Worm (Caenorhabditis elegans): Measurements from ENCODE around the gene srh-166.
A peak's percentile ranks its signal among the peaks of the same experiment; 100 is the strongest.

srh-166 gene

ce11 chrV:20475830-20476229 lies 49.8 kb downstream of the srh-166 start, which contains the start of gene B0250.7:
B0250.7 (minus strand) TSS chrV:20476061.
- TF ChIP-seq nfya-1 (tag; optimal IDR thresholded peaks at IDR 0.05; ENCODE audit: insufficient read depth) (peak; percentile 97), nhr-23 (tag; optimal IDR thresholded peaks at IDR 0.05) (no peak)

- TF ChIP-seq pqm-1 (tag; optimal IDR thresholded peaks at IDR 0.05) (no peak), nhr-25 (tag; optimal IDR thresholded peaks at IDR 0.05) (no peak), hmg-11 (tag; optimal IDR thresholded peaks at IDR 0.05) (no peak), pha-4 (tag; optimal IDR thresholded peaks at IDR 0.05) (no peak), nhr-11 (tag; optimal IDR thresholded peaks at IDR 0.05) (no peak), tbx-2 (tag; optimal IDR thresholded peaks at IDR 0.05) (no peak), nhr-77 (tag; optimal IDR thresholded peaks at IDR 0.05) (no peak), elt-1 (tag; optimal IDR thresholded peaks at IDR 0.05) (no peak), elt-2 (tag; optimal IDR thresholded peaks at IDR 0.05) (no peak)
Observed at ce11 chrV:20475029-20475428, 50.6 kb downstream of the srh-166 start.

Data from whole organism, L3 larva.